Fruit fly (Drosophila melanogaster) Kc167 (cell line): ENCODE measurements around the gene CG42342.

ENCODE experiments used
- Myc ChIP-seq: fragments of >200 bp; optimal IDR thresholded peaks from 2 replicates; lab custom pipeline; 2017; ENCODE audit warnings: missing external identifiers
- h ChIP-seq: fragments of >200 bp; optimal IDR thresholded peaks from 3 replicates; lab custom pipeline; 2018; ENCODE audit warnings: missing external identifiers

dm6 chr3R:16504541-16504940, 2.0 kb downstream of the CG42342 start:
- no peak for TF ChIP-seq Myc (lab: Kevin White, UChicago)
- no peak for TF ChIP-seq h (lab: Kevin White, UChicago)
